Worm (Caenorhabditis elegans): Measurements from ENCODE around the gene cyn-7.

Gene cyn-7

ce11 chrV:15143285-15143684, 43.9 kb downstream of the cyn-7 start, which contains the start of gene K08F9.1 (continued):
- TF ChIP-seq zfh-2 (GFP tag; conservative IDR thresholded peaks at IDR 0.05) (no peak), B0261.1 (tag; optimal IDR thresholded peaks at IDR 0.05) (no peak), ceh-91 (GFP tag; IDR thresholded peaks at IDR 0.05) (no peak), ceh-58 (GFP tag; IDR thresholded peaks at IDR 0.05) (no peak), F10E7.11 (tag; optimal IDR thresholded peaks at IDR 0.05) (no peak), chd-7 (tag; optimal IDR thresholded peaks at IDR 0.05) (no peak)

DNA sequence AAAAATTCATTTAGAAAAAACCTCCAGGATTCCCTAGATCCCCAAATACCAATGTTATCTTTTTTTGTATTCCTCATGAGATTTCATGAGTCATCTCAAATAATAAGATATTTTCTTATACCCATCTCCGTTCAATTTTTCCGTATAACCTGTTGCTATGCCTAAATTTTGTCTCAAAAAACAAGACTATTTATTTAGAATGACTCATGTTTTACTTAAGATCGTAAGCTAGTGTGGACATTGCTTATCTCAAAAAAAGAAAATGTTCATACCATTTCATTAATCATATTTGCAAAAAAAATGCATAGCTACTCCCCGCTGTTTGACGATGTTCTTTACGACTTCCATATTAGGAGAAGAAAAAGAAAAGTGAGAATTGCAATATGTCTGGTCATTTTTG, 46.9 kb downstream of the cyn-7 start, which contains the start of gene K08F9.3:
Gene K08F9.3 (plus strand): TSS at position 301 of the 400 bp plus-strand sequence.
- no peak for TF ChIP-seq ceh-27 (GFP tag; optimal IDR thresholded peaks at IDR 0.05)
- TF ChIP-seq lin-26 (GFP tag; IDR thresholded peaks at IDR 0.05): no peak
- no peak for TF ChIP-seq ztf-26 (tag; optimal IDR thresholded peaks at IDR 0.05)
- TF ChIP-seq F52B5.7 (tag; optimal IDR thresholded peaks at IDR 0.05): no peak
- no peak for TF ChIP-seq unc-130 (GFP tag; optimal IDR thresholded peaks at IDR 0.05)
- no peak for TF ChIP-seq C06A6.2 (GFP tag; conservative IDR thresholded peaks at IDR 0.05)
- no peak for TF ChIP-seq B0035.1 (tag; optimal IDR thresholded peaks at IDR 0.05)
- no peak for TF ChIP-seq aptf-3 (GFP tag; IDR thresholded peaks at IDR 0.05)
- TF ChIP-seq B0019.2 (GFP tag; conservative IDR thresholded peaks at IDR 0.05): no peak
- no peak for TF ChIP-seq rpc-1 (optimal IDR thresholded peaks at IDR 0.05)
- TF ChIP-seq rpc-1 (tag; optimal IDR thresholded peaks at IDR 0.05): no peak
- TF ChIP-seq snpc-1.3 (tag; optimal IDR thresholded peaks at IDR 0.05; ENCODE audit: insufficient read depth): no peak
- no peak for TF ChIP-seq pha-4 (tag; optimal IDR thresholded peaks at IDR 0.05)

DNA sequence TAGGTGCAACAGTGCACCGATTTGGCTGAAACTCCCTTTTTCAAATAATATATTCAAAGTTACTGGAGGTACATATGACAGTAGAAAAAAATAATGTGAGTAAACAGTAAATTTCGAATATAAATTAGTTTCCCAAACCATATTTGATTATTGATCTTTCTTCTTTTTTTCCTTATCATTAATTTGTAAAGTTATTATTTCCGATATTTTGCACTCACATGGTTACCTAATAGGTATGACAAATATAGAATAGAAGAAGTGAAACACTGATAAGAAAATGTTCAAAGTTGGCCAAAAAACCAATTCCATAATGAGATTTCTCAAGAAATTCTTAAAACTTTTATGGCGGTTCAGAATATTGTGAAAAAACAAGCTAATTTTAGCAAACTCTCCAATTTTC, 47.4 kb downstream of the cyn-7 start:
- no peak for TF ChIP-seq F37B4.10 (GFP tag; IDR thresholded peaks at IDR 0.05)
- peak; percentile 3 for TF ChIP-seq nhr-80 (tag; optimal IDR thresholded peaks at IDR 0.05)

- no peak for TF ChIP-seq ztf-3 (GFP tag; optimal IDR thresholded peaks at IDR 0.05)
- peak; percentile 62 for TF ChIP-seq lin-54 (GFP tag; optimal IDR thresholded peaks at IDR 0.05)
- TF ChIP-seq madf-8 (GFP tag; conservative IDR thresholded peaks at IDR 0.05): no peak
- TF ChIP-seq pbrm-1 (GFP tag; IDR thresholded peaks at IDR 0.05): no peak
- TF ChIP-seq mes-4 (tag; optimal IDR thresholded peaks at IDR 0.05): no peak
- TF ChIP-seq F57A8.1 (GFP tag; optimal IDR thresholded peaks at IDR 0.05): no peak
- no peak for TF ChIP-seq Y53G8AR.9 (GFP tag; conservative IDR thresholded peaks at IDR 0.05)
- TF ChIP-seq F22D6.2 (tag; optimal IDR thresholded peaks at IDR 0.05): no peak
- no peak for TF ChIP-seq sdz-38 (tag; optimal IDR thresholded peaks at IDR 0.05)
- TF ChIP-seq B0019.2 (GFP tag; conservative IDR thresholded peaks at IDR 0.05): 0 out of 2 replicates have a peak, but pooled peaks have one; percentile 42
- no peak for TF ChIP-seq B0261.1 (tag; optimal IDR thresholded peaks at IDR 0.05)
- TF ChIP-seq ZK185.1 (tag; optimal IDR thresholded peaks at IDR 0.05; ENCODE audit: poor library complexity, severe bottlenecking): peak; percentile 6
- peak; percentile 98 for TF ChIP-seq hmg-1.2 (GFP tag; IDR thresholded peaks at IDR 0.05)
- no peak for TF ChIP-seq unc-62 (GFP tag; optimal IDR thresholded peaks at IDR 0.05)
- TF ChIP-seq ztf-18 (tag; optimal IDR thresholded peaks at IDR 0.05): no peak
- no peak for TF ChIP-seq aptf-3 (GFP tag; IDR thresholded peaks at IDR 0.05)
- TF ChIP-seq dox-1 (GFP tag; IDR thresholded peaks at IDR 0.05): peak; percentile 73
- no peak for TF ChIP-seq bed-1 (GFP tag; IDR thresholded peaks at IDR 0.05)
- 0 out of 2 replicates have a peak, but pooled peaks have one; percentile 28 for TF ChIP-seq aptf-2 (GFP tag; conservative IDR thresholded peaks at IDR 0.05)
- TF ChIP-seq nfyb-1 (GFP tag; IDR thresholded peaks at IDR 0.05): no peak
- TF ChIP-seq mcd-1 (GFP tag; IDR thresholded peaks at IDR 0.05): peak; percentile 90
- TF ChIP-seq attf-6 (GFP tag; IDR thresholded peaks at IDR 0.05): no peak
- TF ChIP-seq F39B2.1 (GFP tag; IDR thresholded peaks at IDR 0.05): no peak
- TF ChIP-seq nhr-179 (tag; optimal IDR thresholded peaks at IDR 0.05): no peak
- TF ChIP-seq dpl-1 (GFP tag; optimal IDR thresholded peaks at IDR 0.05): peak; percentile 7
- TF ChIP-seq madf-6 (GFP tag; IDR thresholded peaks at IDR 0.05): peak; percentile 40; the same call in 1 of the 2 replicates
- no peak for TF ChIP-seq hrde-1 (tag; optimal IDR thresholded peaks at IDR 0.05; ENCODE audit: borderline replicate concordance)
These were observed 50.4 kb downstream of the cyn-7 start, which contains the start of gene aipl-1 for ce11 chrV:15136772-15137171. Gene aipl-1 (minus strand): TSS chrV:15136801.

All from whole organism, young adult.